In the genomic region with DNA sequence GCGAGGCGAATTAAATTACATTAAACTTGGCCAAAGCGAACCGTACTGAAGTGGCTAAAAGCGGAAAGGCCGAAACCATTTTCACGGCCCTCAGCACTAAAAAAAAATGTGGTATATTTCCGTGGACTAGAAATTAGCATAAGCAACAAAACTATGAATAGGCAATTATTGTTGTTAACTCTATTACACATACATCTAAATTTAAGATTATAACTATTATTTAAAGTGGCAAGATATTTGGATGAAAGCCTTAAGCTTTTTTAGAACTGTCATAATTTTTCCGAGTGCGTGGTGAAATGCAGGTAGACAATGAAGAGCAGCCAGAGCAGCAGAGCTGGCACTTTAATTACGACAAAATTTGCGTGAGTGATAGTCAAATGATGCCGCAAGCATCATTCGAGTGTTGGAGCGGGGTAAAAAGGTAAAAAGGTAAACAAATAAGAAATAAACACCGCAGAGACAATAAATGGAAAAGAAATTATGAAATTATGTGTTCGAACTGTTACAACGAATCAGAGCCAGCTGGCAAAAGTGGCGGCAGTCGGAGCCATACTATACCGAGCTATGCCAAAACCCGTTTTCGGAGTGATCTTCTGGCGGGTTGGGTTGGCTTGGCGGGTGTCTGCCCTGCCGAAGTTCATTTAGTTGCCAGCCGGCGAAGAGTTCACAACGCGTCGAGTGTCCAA, we compare ENCODE assay signal across 1 fruit fly cellular context.
A peak's percentile ranks its signal among the peaks of the same experiment; 100 is the strongest.
TF ChIP-seq lines count a peak whose summit lies in the region.

A gene (plus strand): TSS at position 636 of the 686 bp plus-strand sequence.

TF ChIP-seq in whole organism, embryonic, 481 proteins besides CTCF, POLR2A, EP300 and RAD21 (continued from another document):
- TF ChIP-seq CG32772 (GFP tag; IDR thresholded peaks at IDR 0.05; lab: Robert Waterston, UW): 0 out of 2 replicates have a peak, but pooled peaks have one; percentile 41
- no peak for TF ChIP-seq croc (GFP tag; conservative IDR thresholded peaks at IDR 0.05; lab: Robert Waterston, UW)
- no peak for TF ChIP-seq tin (GFP tag; optimal IDR thresholded peaks at IDR 0.05; lab: Kevin White, UChicago)
- 0 out of 3 replicates have a peak, but pooled peaks have one; percentile 20 for TF ChIP-seq dysf (GFP tag; IDR thresholded peaks at IDR 0.05; lab: Robert Waterston, UW)
- no peak for TF ChIP-seq wek (GFP tag; optimal IDR thresholded peaks at IDR 0.05; lab: Kevin White, UChicago)
- TF ChIP-seq nau (GFP tag; optimal IDR thresholded peaks at IDR 0.05; lab: Kevin White, UChicago): peak; percentile 1
- TF ChIP-seq oc (tag; optimal IDR thresholded peaks at IDR 0.05; lab: Kevin White, UChicago): peak; percentile 4
- no peak for TF ChIP-seq ewg (GFP tag; optimal IDR thresholded peaks at IDR 0.05; lab: Kevin White, UChicago)
- no peak for TF ChIP-seq CG2202 (tag; optimal IDR thresholded peaks at IDR 0.05; lab: Kevin White, UChicago)
- TF ChIP-seq br (optimal IDR thresholded peaks at IDR 0.05; lab: Kevin White, UChicago): no peak
- TF ChIP-seq zfh2 (GFP tag; optimal IDR thresholded peaks at IDR 0.05; lab: Kevin White, UChicago): no peak
- TF ChIP-seq Hey (tag; optimal IDR thresholded peaks at IDR 0.05; lab: Kevin White, UChicago): no peak
- no peak for TF ChIP-seq CG17186 (GFP tag; optimal IDR thresholded peaks at IDR 0.05; lab: Kevin White, UChicago)
- no peak for TF ChIP-seq crol (GFP tag; IDR thresholded peaks at IDR 0.05; lab: Robert Waterston, UW)
- TF ChIP-seq Hr51 (GFP tag; optimal IDR thresholded peaks at IDR 0.05; lab: Kevin White, UChicago): peak in 1 of 2 experiments; percentile 72
- 0 out of 3 replicates have a peak, but pooled peaks have one; percentile 14 for TF ChIP-seq H15 (GFP tag; IDR thresholded peaks at IDR 0.05; lab: Robert Waterston, UW)
- TF ChIP-seq Ptx1 (GFP tag; IDR thresholded peaks at IDR 0.05; lab: Robert Waterston, UW): 0 out of 2 replicates have a peak, but pooled peaks have one; percentile 32
- TF ChIP-seq nmo (GFP tag; optimal IDR thresholded peaks at IDR 0.05; lab: Kevin White, UChicago): peak; percentile 7
- TF ChIP-seq z (GFP tag; IDR thresholded peaks at IDR 0.05; lab: Robert Waterston, UW): no peak
- no peak for TF ChIP-seq prd (optimal IDR thresholded peaks at IDR 0.05; lab: Kevin White, UChicago)
- peak; percentile 25; the same call in 1 of the 3 replicates for TF ChIP-seq prd (GFP tag; IDR thresholded peaks at IDR 0.05; lab: Robert Waterston, UW)
- TF ChIP-seq exex (tag; optimal IDR thresholded peaks at IDR 0.05; lab: Kevin White, UChicago): no peak
- TF ChIP-seq CG31224 (GFP tag; IDR thresholded peaks at IDR 0.05; lab: Robert Waterston, UW): no peak
- TF ChIP-seq ranshi (GFP tag; IDR thresholded peaks at IDR 0.05; lab: Robert Waterston, UW): no peak
- TF ChIP-seq CG13775 (GFP tag; optimal IDR thresholded peaks at IDR 0.05; lab: Kevin White, UChicago): no peak
- TF ChIP-seq CG7357 (GFP tag; IDR thresholded peaks at IDR 0.05; lab: Robert Waterston, UW): no peak
- TF ChIP-seq CG8089 (GFP tag; optimal IDR thresholded peaks at IDR 0.05; lab: Kevin White, UChicago): no peak
- TF ChIP-seq Adf1 (GFP tag; IDR thresholded peaks at IDR 0.05; lab: Robert Waterston, UW): no peak
- TF ChIP-seq CG4707 (GFP tag; optimal IDR thresholded peaks at IDR 0.05; lab: Kevin White, UChicago): no peak
- peak; percentile 45; the same call in 1 of the 3 replicates for TF ChIP-seq ci (GFP tag; IDR thresholded peaks at IDR 0.05; lab: Robert Waterston, UW)
- TF ChIP-seq eyg (GFP tag; optimal IDR thresholded peaks at IDR 0.05; lab: Kevin White, UChicago): no peak
- 0 out of 2 replicates have a peak, but pooled peaks have one; percentile 25 for TF ChIP-seq sisA (GFP tag; IDR thresholded peaks at IDR 0.05; lab: Robert Waterston, UW)
- TF ChIP-seq lab (GFP tag; optimal IDR thresholded peaks at IDR 0.05; lab: Kevin White, UChicago): no peak
- TF ChIP-seq CG10431 (GFP tag; optimal IDR thresholded peaks at IDR 0.05; lab: Kevin White, UChicago): no peak
- no peak for TF ChIP-seq CG4424 (GFP tag; optimal IDR thresholded peaks at IDR 0.05; lab: Kevin White, UChicago)
- no peak for TF ChIP-seq GATAe (GFP tag; conservative IDR thresholded peaks at IDR 0.05; lab: Robert Waterston, UW)
- TF ChIP-seq row (GFP tag; IDR thresholded peaks at IDR 0.05; lab: Robert Waterston, UW): peak; percentile 42; the same call in 1 of the 3 replicates
- TF ChIP-seq Ada2b (GFP tag; IDR thresholded peaks at IDR 0.05; lab: Robert Waterston, UW): peak; percentile 27; the same call in 1 of the 2 replicates
- 0 out of 2 replicates have a peak, but pooled peaks have one; percentile 25 for TF ChIP-seq CG6689 (GFP tag; IDR thresholded peaks at IDR 0.05; lab: Robert Waterston, UW)
- no peak for TF ChIP-seq cad (GFP tag; optimal IDR thresholded peaks at IDR 0.05; lab: Kevin White, UChicago)
